Worm (Caenorhabditis elegans) whole organism, midembryonic: ENCODE measurements around the gene col-115.

ENCODE experiments used
- cog-1 ChIP-seq: sonication (generic microtip); optimal IDR thresholded peaks from 2 replicates; lab custom pipeline; 2016; ENCODE audit warnings: missing genetic modification characterization, missing compliant biosample characterization
- flt-1 ChIP-seq: fragments of 200-800 bp; sonication (Bioruptor generic); IDR thresholded peaks from 2 replicates; pipeline ENCODE4 v1.3.6; 2022; ENCODE audit warnings: missing genetic modification characterization, missing compliant biosample characterization
- klf-2 ChIP-seq: fragments of 200-800 bp; sonication (Bioruptor generic); conservative IDR thresholded peaks from 2 replicates; pipeline ENCODE4 v1.3.6; 2022; ENCODE audit warnings: missing genetic modification reagents, missing genetic modification characterization, missing compliant biosample characterization
- med-1 ChIP-seq: sonication (generic microtip); optimal IDR thresholded peaks from 2 replicates; lab custom pipeline; 2017; ENCODE audit warnings: missing genetic modification characterization, mild to moderate bottlenecking, missing compliant biosample characterization, antibody characterized with exemption, missing genetic modification reagents; ENCODE audit not compliant: insufficient read depth
- ref-1 ChIP-seq: fragments of 200-800 bp; sonication (Bioruptor generic); conservative IDR thresholded peaks from 2 replicates; pipeline ENCODE4 v1.3.6; 2022; ENCODE audit warnings: missing genetic modification reagents, missing genetic modification characterization, missing compliant biosample characterization
- tab-1 ChIP-seq: fragments of 200-800 bp; sonication (Bioruptor generic); IDR thresholded peaks from 2 replicates; pipeline ENCODE4 v1.3.6; 2022; ENCODE audit warnings: missing genetic modification characterization, missing compliant biosample characterization
- ztf-23 ChIP-seq: fragments of 200-800 bp; sonication (Bioruptor generic); IDR thresholded peaks from 2 replicates; pipeline ENCODE4 v1.3.6; 2022; ENCODE audit warnings: missing genetic modification reagents, missing genetic modification characterization, missing compliant biosample characterization
- ztf-29 ChIP-seq: fragments of 200-800 bp; sonication (Bioruptor generic); IDR thresholded peaks from 2 replicates; pipeline ENCODE4 v1.3.6; 2022; ENCODE audit warnings: missing genetic modification reagents, missing genetic modification characterization, missing compliant biosample characterization

DNA sequence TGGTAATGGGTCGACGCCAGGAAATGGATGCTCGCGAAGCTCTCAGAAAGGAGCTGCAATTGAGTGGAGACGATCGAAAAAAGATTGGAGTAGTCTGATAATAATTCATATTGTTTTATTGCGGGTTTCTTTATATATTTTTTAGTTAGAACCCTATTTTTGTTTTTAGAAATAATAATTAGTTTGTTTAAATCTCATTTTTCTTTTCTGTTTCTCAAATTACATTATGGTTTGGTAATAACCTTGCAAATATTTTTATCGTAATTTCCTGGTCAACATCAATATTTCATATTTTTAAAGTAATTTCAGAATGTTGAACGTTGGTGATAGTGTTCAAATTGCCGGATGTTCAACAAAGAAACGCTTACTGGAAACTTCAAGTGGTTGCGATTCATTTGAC, 28.2 kb downstream of the col-115 start, which contains the start of gene elpc-4:
- TF ChIP-seq ztf-23 (GFP tag; lab: Robert Waterston, UW) (no peak), flt-1 (GFP tag; lab: Robert Waterston, UW) (no peak), ref-1 (GFP tag; lab: Robert Waterston, UW) (no peak), tab-1 (no peak), cog-1 (tag; lab: Kevin White, UChicago) (no peak), ztf-29 (no peak), klf-2 (GFP tag; lab: Robert Waterston, UW) (no peak), med-1 (GFP tag; lab: Kevin White, UChicago) (no peak)
